Worm (Caenorhabditis elegans): ENCODE results near the gene ZK105.14.

ZK105.14 gene

ce11 chrV:7721945-7722344, at the start of gene ZK105.14:
Gene ZK105.14, minus strand, starts transcription at chrV:7722045.
- TF ChIP-seq unc-62 (GFP tag; optimal IDR thresholded peaks at IDR 0.05) = no peak

- no peak for TF ChIP-seq unc-62 (GFP tag; optimal IDR thresholded peaks at IDR 0.05)
Measured at ce11 chrV:7770961-7771360, 49.1 kb upstream of the ZK105.14 start, which contains the start of gene frpr-3. Gene frpr-3, plus strand, starts transcription at chrV:7771261.

DNA sequence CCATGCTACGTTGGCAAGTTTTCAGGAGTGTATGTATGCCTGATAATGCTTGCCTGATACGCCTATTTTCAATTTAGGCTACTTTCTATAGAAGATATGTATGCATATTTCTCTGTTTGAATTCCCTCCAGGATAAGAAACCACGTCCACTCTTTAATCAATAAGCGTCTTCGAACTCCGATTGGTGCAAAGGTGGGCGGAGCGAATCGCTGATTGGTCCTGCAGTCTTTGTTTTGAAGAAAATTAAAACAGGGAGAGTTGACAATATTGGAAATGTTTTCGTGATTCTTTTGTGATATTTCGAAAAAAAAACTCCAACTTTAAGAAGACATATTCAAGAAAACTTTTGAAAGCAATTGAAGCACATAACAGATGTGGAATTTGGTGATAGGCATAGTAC, 40.1 kb upstream of the ZK105.14 start:
- no peak for TF ChIP-seq unc-62 (GFP tag; optimal IDR thresholded peaks at IDR 0.05)

DNA sequence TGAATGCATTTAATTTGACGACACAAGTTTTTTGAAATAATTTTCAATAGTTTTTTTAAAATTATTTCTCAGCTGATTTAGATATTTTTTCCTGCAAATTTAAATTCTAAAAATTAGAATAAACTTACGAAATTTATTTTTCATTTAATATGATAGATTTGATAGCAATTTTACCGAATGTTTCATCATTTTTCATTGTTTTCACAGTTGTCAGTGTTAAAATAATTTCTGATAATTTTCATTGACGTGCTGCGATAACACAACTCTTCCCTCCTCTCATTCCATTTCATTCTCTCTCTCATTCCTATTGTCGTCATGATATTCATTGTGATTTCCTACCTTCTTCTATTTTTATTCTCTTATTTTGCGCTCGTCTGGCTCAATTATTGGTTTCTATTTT, 38.3 kb upstream of the ZK105.14 start, which contains the start of gene hint-3:
hint-3 (plus strand) TSS at position 301 of the 400 bp plus-strand sequence.
- TF ChIP-seq unc-62 (GFP tag; optimal IDR thresholded peaks at IDR 0.05) = no peak

- no peak for TF ChIP-seq unc-62 (GFP tag; optimal IDR thresholded peaks at IDR 0.05)
Measured at ce11 chrV:7759270-7759669, 37.4 kb upstream of the ZK105.14 start.

- no peak for TF ChIP-seq unc-62 (GFP tag; optimal IDR thresholded peaks at IDR 0.05)
Measured at ce11 chrV:7755991-7756390, 34.1 kb upstream of the ZK105.14 start.

- no peak for TF ChIP-seq unc-62 (GFP tag; optimal IDR thresholded peaks at IDR 0.05)
Measured at ce11 chrV:7754557-7754956, 32.7 kb upstream of the ZK105.14 start, which contains the start of gene T05B11.4. Gene T05B11.4, minus strand, starts transcription at chrV:7754657.

DNA sequence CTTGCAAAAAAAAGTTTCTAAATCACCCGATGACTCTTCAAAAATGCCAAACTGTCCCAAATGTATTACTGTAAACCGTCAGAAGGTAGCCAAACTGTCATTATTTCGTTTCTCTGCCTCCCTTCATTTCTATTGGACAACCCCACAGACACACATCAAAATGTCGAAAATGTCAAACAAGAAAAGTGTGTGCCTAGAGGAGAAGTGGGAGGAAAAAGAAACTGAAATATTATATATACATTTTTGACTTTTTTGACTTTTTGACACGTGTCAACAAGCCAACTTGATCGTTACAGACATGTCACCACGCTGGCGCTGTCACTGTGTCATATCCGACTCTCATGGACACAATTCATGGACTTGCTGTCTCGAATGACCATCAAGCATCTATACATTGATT, 27.9 kb upstream of the ZK105.14 start:
- no peak for TF ChIP-seq unc-62 (GFP tag; optimal IDR thresholded peaks at IDR 0.05)

ce11 chrV:7747987-7748607, 26.3 kb upstream of the ZK105.14 start:
- TF ChIP-seq unc-62 (GFP tag; optimal IDR thresholded peaks at IDR 0.05) = no peak

ce11 chrV:7747132-7747531, 25.3 kb upstream of the ZK105.14 start:
- no peak for TF ChIP-seq unc-62 (GFP tag; optimal IDR thresholded peaks at IDR 0.05)

ce11 chrV:7745903-7746302, 24.1 kb upstream of the ZK105.14 start:
- no peak for TF ChIP-seq unc-62 (GFP tag; optimal IDR thresholded peaks at IDR 0.05)

ce11 chrV:7745386-7745785, 23.5 kb upstream of the ZK105.14 start:
- no peak for TF ChIP-seq unc-62 (GFP tag; optimal IDR thresholded peaks at IDR 0.05)

DNA sequence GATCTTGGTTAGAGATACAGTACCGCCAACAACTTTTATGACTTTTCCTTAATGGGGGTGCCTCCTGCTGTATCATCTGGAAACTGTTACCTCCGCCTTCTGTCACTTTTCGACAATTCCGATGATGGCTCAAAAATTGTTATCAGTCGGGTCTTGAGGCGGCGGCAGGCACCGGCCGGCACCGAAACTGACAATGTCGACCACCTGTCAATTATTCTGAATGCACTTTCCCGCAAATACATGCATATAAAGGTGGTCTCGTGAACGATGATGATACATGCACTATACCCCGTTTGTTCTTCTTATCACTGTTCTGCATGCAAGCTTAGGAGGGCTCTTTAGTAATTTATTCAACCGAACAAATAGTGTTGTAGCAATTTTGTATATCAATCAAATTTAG, 22.2 kb upstream of the ZK105.14 start:
- TF ChIP-seq unc-62 (GFP tag; optimal IDR thresholded peaks at IDR 0.05) = no peak

DNA sequence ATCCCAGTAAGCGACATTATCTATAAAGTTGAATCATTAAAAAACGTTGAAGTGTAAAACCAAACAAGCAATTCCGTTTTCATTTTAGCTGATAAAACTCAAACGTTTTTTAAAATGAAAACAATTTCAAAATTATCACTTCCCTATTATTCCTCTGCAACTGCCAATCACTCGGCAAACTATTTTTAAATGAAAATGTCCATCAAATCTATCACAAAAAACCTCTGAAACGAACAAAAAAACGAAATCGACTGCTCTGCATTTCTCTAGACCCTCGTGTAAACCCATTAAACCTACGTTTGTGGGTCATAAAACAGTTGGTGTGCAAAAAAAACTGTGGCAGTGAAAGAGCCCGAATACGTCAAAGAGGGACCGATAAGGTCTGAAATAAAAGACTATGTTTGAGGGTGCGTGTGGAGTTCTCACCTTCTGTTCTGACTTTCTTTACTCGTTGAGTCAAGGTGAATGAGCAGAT, 20.7 kb upstream of the ZK105.14 start, which contains the start of gene fbxl-5:
fbxl-5 (plus strand) TSS at position 425 of the 475 bp plus-strand sequence.
- no peak for TF ChIP-seq unc-62 (GFP tag; optimal IDR thresholded peaks at IDR 0.05)

- no peak for TF ChIP-seq unc-62 (GFP tag; optimal IDR thresholded peaks at IDR 0.05)
Measured at ce11 chrV:7741918-7742317, 20.1 kb upstream of the ZK105.14 start.

DNA sequence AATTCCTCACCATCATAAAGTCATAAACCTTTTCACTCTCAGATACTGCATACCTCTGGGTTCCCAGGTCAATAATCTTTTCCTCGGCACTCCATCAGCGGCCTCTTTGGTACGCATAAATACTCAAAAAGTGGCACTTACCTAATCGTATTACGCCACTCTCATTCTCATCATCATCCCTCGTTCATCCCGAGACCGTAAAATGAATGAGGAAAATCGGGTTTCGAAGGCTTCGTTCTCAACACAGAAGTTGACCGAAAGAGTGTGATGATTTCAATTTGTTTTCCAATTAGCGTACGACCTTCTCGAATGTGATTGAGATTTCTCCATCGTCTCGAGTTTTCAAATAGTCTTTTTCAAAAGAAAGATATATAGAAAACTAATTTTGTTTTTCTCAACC, 18.1 kb upstream of the ZK105.14 start:
- TF ChIP-seq unc-62 (GFP tag; optimal IDR thresholded peaks at IDR 0.05) = no peak

DNA sequence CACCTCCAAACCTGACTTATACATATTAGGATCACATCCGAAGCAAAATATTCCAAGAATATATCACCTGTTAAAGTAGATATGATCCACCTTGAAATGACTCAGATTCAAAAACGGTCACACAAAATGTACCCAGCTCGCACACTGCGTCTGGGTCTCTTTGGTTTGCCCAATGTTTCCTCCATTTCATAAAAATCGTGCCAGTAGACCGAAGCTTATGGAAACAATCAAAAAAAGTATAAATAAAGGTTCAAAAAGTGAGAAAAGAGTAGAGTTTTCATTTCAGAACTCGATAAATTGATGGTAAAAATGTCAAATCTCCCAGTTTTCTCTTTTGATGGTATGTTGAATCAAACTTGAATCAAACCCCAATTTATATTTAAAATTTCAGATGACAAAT, 15.9 kb upstream of the ZK105.14 start, which contains the start of gene srr-9:
srr-9 (plus strand) TSS at position 301 of the 400 bp plus-strand sequence.
- no peak for TF ChIP-seq unc-62 (GFP tag; optimal IDR thresholded peaks at IDR 0.05)

- TF ChIP-seq unc-62 (GFP tag; optimal IDR thresholded peaks at IDR 0.05) = no peak
Measured at ce11 chrV:7735319-7735718, 13.5 kb upstream of the ZK105.14 start, which contains the start of gene srr-10. Gene srr-10, plus strand, starts transcription at chrV:7735619.

All from whole organism, dauer.